Fruit fly (Drosophila melanogaster) whole organism, embryonic: ENCODE results near the gene Der-2.

Experiments
- Asciz ChIP-seq: fragments of 200-800 bp; sonication (Bioruptor generic); optimal IDR thresholded peaks from 2 replicates; lab custom pipeline; 2017; ENCODE audit warnings: missing biosample characterization, mild to moderate bottlenecking, missing genetic modification characterization, missing genetic modification reagents
- B-H1 ChIP-seq: fragments of 200-800 bp; sonication (Bioruptor generic); IDR thresholded peaks from 3 replicates; pipeline ENCODE4 v1.3.6; 2022; ENCODE audit warnings: missing biosample characterization, missing genetic modification characterization
- CG10565 ChIP-seq: fragments of 200-800 bp; sonication (Bioruptor generic); optimal IDR thresholded peaks from 3 replicates; lab custom pipeline; 2016; ENCODE audit warnings: missing biosample characterization, mild to moderate bottlenecking, missing genetic modification characterization
- CG11504 ChIP-seq: fragments of 200-800 bp; sonication (Bioruptor generic); optimal IDR thresholded peaks from 3 replicates; lab custom pipeline; 2019; ENCODE audit warnings: missing biosample characterization, mild to moderate bottlenecking, missing genetic modification characterization, moderate library complexity
- CG12219 ChIP-seq: fragments of 200-800 bp; sonication (Bioruptor generic); optimal IDR thresholded peaks from 3 replicates; lab custom pipeline; 2018; ENCODE audit warnings: missing biosample characterization, mild to moderate bottlenecking, missing genetic modification characterization
- CG12769 ChIP-seq: fragments of 200-800 bp; sonication (Bioruptor generic); optimal IDR thresholded peaks from 2 replicates; lab custom pipeline; 2019; ENCODE audit warnings: missing biosample characterization, mild to moderate bottlenecking, missing genetic modification characterization, moderate library complexity
- CG14050 ChIP-seq: fragments of 200-800 bp; sonication (Bioruptor generic); IDR thresholded peaks from 3 replicates; pipeline ENCODE4 v1.3.6; 2022; ENCODE audit warnings: missing biosample characterization, missing genetic modification characterization
- CG1603 ChIP-seq: fragments of 200-800 bp; sonication (Bioruptor generic); optimal IDR thresholded peaks from 2 replicates; lab custom pipeline; 2019; ENCODE audit warnings: missing biosample characterization, mild to moderate bottlenecking, missing genetic modification characterization, moderate library complexity
- CG16863 ChIP-seq: fragments of 200-800 bp; sonication (Bioruptor generic); optimal IDR thresholded peaks from 3 replicates; lab custom pipeline; 2016; ENCODE audit warnings: missing biosample characterization, missing genetic modification characterization
- CG17829 ChIP-seq: fragments of 200-800 bp; optimal IDR thresholded peaks from 2 replicates; lab custom pipeline; 2019; ENCODE audit warnings: missing biosample characterization, mild to moderate bottlenecking, missing genetic modification characterization, moderate library complexity
- CG18011 ChIP-seq: fragments of 200-800 bp; sonication (Bioruptor generic); optimal IDR thresholded peaks from 2 replicates; lab custom pipeline; 2017; ENCODE audit warnings: missing biosample characterization, missing genetic modification characterization, mild to moderate bottlenecking, moderate library complexity, missing genotype
- CG2120 ChIP-seq: fragments of 200-800 bp; sonication (Bioruptor generic); optimal IDR thresholded peaks from 3 replicates; lab custom pipeline; 2016; ENCODE audit warnings: missing biosample characterization, missing genetic modification characterization
- CG30020 ChIP-seq: fragments of 200-800 bp; optimal IDR thresholded peaks from 2 replicates; lab custom pipeline; 2019; ENCODE audit warnings: missing biosample characterization, mild to moderate bottlenecking, missing genetic modification characterization, moderate library complexity
- CG31388 ChIP-seq: fragments of 200-800 bp; sonication (Bioruptor generic); optimal IDR thresholded peaks from 2 replicates; lab custom pipeline; 2016; ENCODE audit warnings: missing biosample characterization, missing genetic modification characterization
- CG32767 ChIP-seq: fragments of 200-800 bp; sonication (Bioruptor generic); IDR thresholded peaks from 2 replicates; pipeline ENCODE4 v1.3.6; 2022; ENCODE audit warnings: missing biosample characterization, missing genetic modification characterization
- CG32772 ChIP-seq: fragments of 200-800 bp; sonication (Bioruptor generic); IDR thresholded peaks from 2 replicates; pipeline ENCODE4 v1.3.6; 2022; ENCODE audit warnings: missing biosample characterization, missing genetic modification characterization
- CG34376 ChIP-seq: fragments of 200-800 bp; sonication (Bioruptor generic); optimal IDR thresholded peaks from 2 replicates; lab custom pipeline; 2018; ENCODE audit warnings: missing biosample characterization, mild to moderate bottlenecking, missing genetic modification characterization
- CG4360 ChIP-seq: fragments of 200-800 bp; sonication (Bioruptor generic); IDR thresholded peaks from 2 replicates; pipeline ENCODE4 v1.3.6; 2022; ENCODE audit warnings: missing biosample characterization, missing genetic modification characterization
- CG6272 ChIP-seq: fragments of 200-800 bp; sonication (Bioruptor generic); IDR thresholded peaks from 2 replicates; pipeline ENCODE4 v1.3.6; 2022; ENCODE audit warnings: missing biosample characterization, missing genetic modification characterization
- CG7556 ChIP-seq: fragments of 200-800 bp; sonication (Bioruptor generic); optimal IDR thresholded peaks from 2 replicates; lab custom pipeline; 2017; ENCODE audit warnings: missing biosample characterization, mild to moderate bottlenecking, missing genetic modification characterization
- CG7745 ChIP-seq: fragments of 200-800 bp; sonication (Bioruptor generic); optimal IDR thresholded peaks from 2 replicates; lab custom pipeline; 2018; ENCODE audit warnings: missing biosample characterization, mild to moderate bottlenecking, missing genetic modification characterization, moderate library complexity
- CG7987 ChIP-seq: fragments of 200-800 bp; sonication (Bioruptor generic); optimal IDR thresholded peaks from 2 replicates; lab custom pipeline; 2018; ENCODE audit warnings: missing biosample characterization, mild to moderate bottlenecking, missing genetic modification characterization, moderate library complexity
- CG8924 ChIP-seq: fragments of 200-800 bp; optimal IDR thresholded peaks from 3 replicates; lab custom pipeline; 2019; ENCODE audit warnings: missing biosample characterization, mild to moderate bottlenecking, missing genetic modification characterization, moderate library complexity
- CTCF ChIP-seq: fragments of 200-800 bp; sonication (Bioruptor generic); optimal IDR thresholded peaks from 2 replicates; lab custom pipeline; 2017; ENCODE audit warnings: missing biosample characterization, mild to moderate bottlenecking, missing genetic modification characterization, moderate library complexity
- D19B ChIP-seq: fragments of 200-800 bp; sonication (Bioruptor generic); optimal IDR thresholded peaks from 2 replicates; lab custom pipeline; 2017; ENCODE audit warnings: missing biosample characterization, mild to moderate bottlenecking, missing genetic modification characterization
- Dek ChIP-seq: fragments of 200-800 bp; sonication (Bioruptor generic); optimal IDR thresholded peaks from 3 replicates; lab custom pipeline; 2019; ENCODE audit warnings: missing biosample characterization, mild to moderate bottlenecking, missing genetic modification characterization, moderate library complexity
- Drgx ChIP-seq: fragments of 200-800 bp; sonication (Bioruptor generic); IDR thresholded peaks from 2 replicates; pipeline ENCODE4 v1.3.6; 2022; ENCODE audit warnings: missing biosample characterization, missing genetic modification characterization
- Hmx ChIP-seq: fragments of 200-800 bp; sonication (Bioruptor generic); optimal IDR thresholded peaks from 2 replicates; lab custom pipeline; 2016; ENCODE audit warnings: missing biosample characterization, missing genetic modification characterization
- NC2β ChIP-seq: fragments of 200-800 bp; sonication (Bioruptor generic); optimal IDR thresholded peaks from 2 replicates; lab custom pipeline; 2016; ENCODE audit warnings: missing biosample characterization, missing genetic modification characterization
- NFAT ChIP-seq: fragments of 200-800 bp; sonication (Bioruptor generic); IDR thresholded peaks from 2 replicates; pipeline ENCODE4 v1.3.6; 2022; ENCODE audit warnings: missing biosample characterization, missing genetic modification characterization
- Nf-YC ChIP-seq: fragments of 200-800 bp; optimal IDR thresholded peaks from 3 replicates; lab custom pipeline; 2019; ENCODE audit warnings: missing biosample characterization, mild to moderate bottlenecking, missing genetic modification characterization, moderate library complexity
- Pdp1 ChIP-seq, 2 experiments: fragments of 200-800 bp; sonication (Bioruptor generic); optimal IDR thresholded peaks; 3 replicates each; lab custom pipeline; 2016; ENCODE audit warnings: missing biosample characterization in 2 of 2, missing genetic modification characterization in 2 of 2, mild to moderate bottlenecking in 1 of 2, moderate library complexity in 1 of 2
- Scr ChIP-seq: fragments of 200-800 bp; sonication (Bioruptor generic); IDR thresholded peaks from 2 replicates; pipeline ENCODE4 v1.3.6; 2022; ENCODE audit warnings: missing biosample characterization, missing genetic modification characterization; ENCODE audit not compliant: partially characterized antibody
- Side ChIP-seq: fragments of 200-800 bp; sonication (Bioruptor generic); optimal IDR thresholded peaks from 2 replicates; lab custom pipeline; 2016; ENCODE audit warnings: missing biosample characterization, missing genetic modification characterization
- Spps ChIP-seq: fragments of 200-800 bp; sonication (Bioruptor generic); optimal IDR thresholded peaks from 2 replicates; lab custom pipeline; 2018; ENCODE audit warnings: missing biosample characterization, mild to moderate bottlenecking, missing genetic modification characterization
- bab2 ChIP-seq: fragments of 200-800 bp; sonication (Bioruptor generic); optimal IDR thresholded peaks from 2 replicates; lab custom pipeline; 2016; ENCODE audit warnings: missing biosample characterization, missing genetic modification characterization
- bbx ChIP-seq: fragments of 200-800 bp; sonication (Bioruptor generic); IDR thresholded peaks from 2 replicates; pipeline ENCODE4 v1.3.6; 2022; ENCODE audit warnings: missing biosample characterization, missing genetic modification characterization; ENCODE audit not compliant: partially characterized antibody
- dpn ChIP-seq, 2 experiments: fragments of 200-800 bp; sonication (Bioruptor generic); optimal IDR thresholded peaks; 3 replicates each; lab custom pipeline; 2016; ENCODE audit warnings: missing biosample characterization in 2 of 2, missing genetic modification characterization in 2 of 2
- fd102C ChIP-seq: fragments of 200-800 bp; sonication (Bioruptor generic); optimal IDR thresholded peaks from 2 replicates; lab custom pipeline; 2018; ENCODE audit warnings: missing biosample characterization, mild to moderate bottlenecking, missing genetic modification characterization, moderate library complexity
- ken ChIP-seq: fragments of 200-800 bp; sonication (Bioruptor generic); IDR thresholded peaks from 3 replicates; pipeline ENCODE4 v1.3.6; 2022; ENCODE audit warnings: missing biosample characterization, missing genetic modification characterization
- knrl ChIP-seq: fragments of 200-800 bp; sonication (Bioruptor generic); IDR thresholded peaks from 3 replicates; pipeline ENCODE4 v1.3.6; 2022; ENCODE audit warnings: missing biosample characterization, missing genetic modification characterization; ENCODE audit not compliant: partially characterized antibody
- peb ChIP-seq: fragments of 200-800 bp; sonication (Bioruptor generic); IDR thresholded peaks from 2 replicates; pipeline ENCODE4 v1.3.6; 2022; ENCODE audit warnings: missing biosample characterization, missing genetic modification characterization
- sima ChIP-seq: fragments of 200-800 bp; sonication (Bioruptor generic); optimal IDR thresholded peaks from 2 replicates; lab custom pipeline; 2016; ENCODE audit warnings: missing biosample characterization, missing genetic modification characterization
- ssp ChIP-seq: fragments of 200-800 bp; sonication (Bioruptor generic); IDR thresholded peaks from 2 replicates; pipeline ENCODE4 v1.3.6; 2022; ENCODE audit warnings: missing biosample characterization, missing genetic modification characterization
- tio ChIP-seq: fragments of 200-800 bp; sonication (Bioruptor generic); optimal IDR thresholded peaks from 2 replicates; lab custom pipeline; 2017; ENCODE audit warnings: missing biosample characterization, missing genetic modification characterization, inconsistent platforms
- trem ChIP-seq: fragments of 200-800 bp; optimal IDR thresholded peaks from 3 replicates; lab custom pipeline; 2019; ENCODE audit warnings: missing biosample characterization, mild to moderate bottlenecking, missing genetic modification characterization, moderate library complexity
- usp ChIP-seq: fragments of >200 bp; optimal IDR thresholded peaks from 2 replicates; lab custom pipeline; 2017; ENCODE audit warnings: missing biosample characterization, missing genetic modification characterization
- vnd ChIP-seq: fragments of 200-800 bp; sonication (Bioruptor generic); IDR thresholded peaks from 3 replicates; pipeline ENCODE4 v1.3.6; 2022; ENCODE audit warnings: missing biosample characterization, missing genetic modification characterization; ENCODE audit not compliant: partially characterized antibody
- z ChIP-seq: fragments of 200-800 bp; sonication (Bioruptor generic); IDR thresholded peaks from 3 replicates; pipeline ENCODE4 v1.3.6; 2022; ENCODE audit warnings: missing biosample characterization, missing genetic modification characterization
- zen2 ChIP-seq: fragments of 200-800 bp; sonication (Bioruptor generic); IDR thresholded peaks from 3 replicates; pipeline ENCODE4 v1.3.6; 2022; ENCODE audit warnings: missing biosample characterization, missing genetic modification characterization; ENCODE audit not compliant: partially characterized antibody
- zf30C ChIP-seq: fragments of 200-800 bp; sonication (Bioruptor generic); optimal IDR thresholded peaks from 3 replicates; lab custom pipeline; 2018; ENCODE audit warnings: missing biosample characterization, mild to moderate bottlenecking, missing genetic modification characterization
- zfh2 ChIP-seq: fragments of 200-800 bp; sonication (Bioruptor generic); optimal IDR thresholded peaks from 2 replicates; lab custom pipeline; 2016; ENCODE audit warnings: missing biosample characterization, missing genetic modification characterization

The Der-2 gene

DNA sequence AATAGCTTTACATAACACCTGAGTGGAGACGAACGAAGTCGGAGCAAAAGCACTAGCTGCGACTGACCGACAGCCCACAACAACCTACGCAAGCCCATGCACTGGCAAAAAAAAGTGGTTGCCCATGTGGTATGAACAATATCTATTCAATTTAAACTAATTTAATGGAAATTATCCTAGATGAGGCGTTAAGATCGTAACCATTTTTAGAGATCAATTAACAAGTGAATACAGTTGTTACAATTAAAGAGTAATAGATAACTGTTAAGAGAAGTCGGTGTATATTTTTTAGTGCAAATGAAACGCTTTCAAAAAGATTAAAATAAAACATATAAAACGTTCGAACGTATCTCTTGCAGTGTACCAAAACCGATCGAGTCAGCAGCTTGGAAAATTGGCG lies 12.2 kb upstream of the Der-2 start (continued):
- TF ChIP-seq NFAT (GFP tag; lab: Robert Waterston, UW) (no peak), sima (no peak), Nf-YC (tag; lab: Kevin White, UChicago) (no peak), fd102C (GFP tag; lab: Kevin White, UChicago) (no peak), CG11504 (tag; lab: Kevin White, UChicago) (peak; percentile 81), tio (GFP tag; lab: Kevin White, UChicago) (no peak), Hmx (GFP tag; lab: Kevin White, UChicago) (no peak), Asciz (GFP tag; lab: Kevin White, UChicago) (peak; percentile 71), knrl (GFP tag; lab: Robert Waterston, UW) (no peak), trem (peak; percentile 19), CG12769 (tag; lab: Kevin White, UChicago) (no peak), CG7556 (GFP tag; lab: Kevin White, UChicago) (peak; percentile 52), CG12219 (GFP tag; lab: Kevin White, UChicago) (peak; percentile 28), CG2120 (no peak), CG30020 (tag; lab: Kevin White, UChicago) (no peak), bab2 (GFP tag; lab: Kevin White, UChicago) (no peak), CG10565 (GFP tag; lab: Kevin White, UChicago) (no peak), ken (GFP tag; lab: Robert Waterston, UW) (no peak), CG1603 (tag; lab: Kevin White, UChicago) (no peak), CG14050 (GFP tag; lab: Robert Waterston, UW) (no peak; the same call in 2 of the 3 replicates), Spps (tag; lab: Kevin White, UChicago) (no peak), CG7745 (tag; lab: Kevin White, UChicago) (no peak), Dek (tag; lab: Kevin White, UChicago) (peak; percentile 5), zfh2 (GFP tag; lab: Kevin White, UChicago) (no peak), bbx (no peak), NC2β (no peak), CG32772 (GFP tag; lab: Robert Waterston, UW) (no peak), CG34376 (GFP tag; lab: Kevin White, UChicago) (no peak), Scr (GFP tag; lab: Robert Waterston, UW) (no peak), vnd (GFP tag; lab: Robert Waterston, UW) (no peak), usp (GFP tag; lab: Kevin White, UChicago) (no peak), CTCF (GFP tag; lab: Kevin White, UChicago) (no peak), CG17829 (tag; lab: Kevin White, UChicago) (no peak), dpn (GFP tag; optimal IDR thresholded peaks at IDR 0.05; lab: Kevin White, UChicago) (no peak), CG4360 (GFP tag; lab: Robert Waterston, UW) (no peak), peb (GFP tag; lab: Robert Waterston, UW) (no peak), Side (GFP tag; lab: Kevin White, UChicago) (no peak), Drgx (GFP tag; lab: Robert Waterston, UW) (peak; percentile 78), CG8924 (tag; lab: Kevin White, UChicago) (peak; percentile 58), CG31388 (GFP tag; lab: Kevin White, UChicago) (no peak), CG7987 (GFP tag; lab: Kevin White, UChicago) (no peak), CG32767 (GFP tag; lab: Robert Waterston, UW) (0 out of 2 replicates have a peak, but pooled peaks have one; percentile 16), Pdp1 (GFP tag; optimal IDR thresholded peaks at IDR 0.05; lab: Kevin White, UChicago) (no peak), CG18011 (no peak), B-H1 (no peak), CG16863 (no peak), z (GFP tag; lab: Robert Waterston, UW) (no peak), ssp (GFP tag; lab: Robert Waterston, UW) (peak; percentile 14; the same call in 1 of the 2 replicates), zf30C (peak; percentile 21), zen2 (no peak), D19B (GFP tag; lab: Kevin White, UChicago) (no peak), CG6272 (no peak)
